Fruit fly (Drosophila melanogaster) whole organism, embryonic: Measurements from ENCODE around the gene CG1440.

Source experiments
- Awh ChIP-seq: fragments of 200-800 bp; sonication (Bioruptor generic); IDR thresholded peaks from 2 replicates; pipeline ENCODE4, ENCODE4 v1.3.6; 2022; ENCODE audit warnings: missing biosample characterization, missing genetic modification characterization
- BEAF-32 ChIP-seq: fragments of 200-800 bp; sonication (Bioruptor generic); optimal IDR thresholded peaks from 3 replicates; lab custom pipeline; 2017; ENCODE audit warnings: missing biosample characterization, missing genetic modification characterization, mild to moderate bottlenecking, moderate library complexity, missing genetic modification reagents
- Bgb ChIP-seq: fragments of 200-800 bp; sonication (Bioruptor generic); IDR thresholded peaks from 2 replicates; pipeline ENCODE4 v1.3.6; 2022; ENCODE audit warnings: missing biosample characterization, missing genetic modification characterization; ENCODE audit not compliant: partially characterized antibody
- CG10267 ChIP-seq: fragments of 200-800 bp; sonication (Bioruptor generic); optimal IDR thresholded peaks from 2 replicates; lab custom pipeline; 2018; ENCODE audit warnings: missing biosample characterization, mild to moderate bottlenecking, missing genetic modification characterization, moderate library complexity
- CG11695 ChIP-seq: fragments of 200-800 bp; sonication (Bioruptor generic); IDR thresholded peaks from 3 replicates; pipeline ENCODE4 v1.3.6; 2022; ENCODE audit warnings: missing biosample characterization, missing genetic modification characterization
- CG12236 ChIP-seq: fragments of 200-800 bp; sonication (Bioruptor generic); optimal IDR thresholded peaks from 2 replicates; lab custom pipeline; 2016; ENCODE audit warnings: missing biosample characterization, missing genetic modification characterization
- CG14441 ChIP-seq: fragments of 200-800 bp; sonication (Bioruptor generic); IDR thresholded peaks from 2 replicates; pipeline ENCODE4 v1.3.6; 2022; ENCODE audit warnings: missing biosample characterization, missing genetic modification characterization
- CG14860 ChIP-seq: fragments of 200-800 bp; sonication (Bioruptor generic); IDR thresholded peaks from 3 replicates; pipeline ENCODE4 v1.3.6; 2022; ENCODE audit warnings: missing biosample characterization, missing genetic modification characterization; ENCODE audit not compliant: partially characterized antibody
- CG14965 ChIP-seq: fragments of 200-800 bp; sonication (Bioruptor generic); optimal IDR thresholded peaks from 2 replicates; lab custom pipeline; 2016; ENCODE audit warnings: missing biosample characterization, missing genetic modification characterization, borderline replicate concordance
- CG16779 ChIP-seq: fragments of 200-800 bp; sonication (Bioruptor generic); IDR thresholded peaks from 2 replicates; pipeline ENCODE4 v1.3.6; 2022; ENCODE audit warnings: missing biosample characterization, missing genetic modification characterization
- CG16863 ChIP-seq: fragments of 200-800 bp; sonication (Bioruptor generic); optimal IDR thresholded peaks from 3 replicates; lab custom pipeline; 2016; ENCODE audit warnings: missing biosample characterization, missing genetic modification characterization
- CG17385 ChIP-seq: fragments of 200-800 bp; sonication (Bioruptor generic); optimal IDR thresholded peaks from 3 replicates; lab custom pipeline; 2018; ENCODE audit warnings: missing biosample characterization, mild to moderate bottlenecking, missing genetic modification characterization
- CG17829 ChIP-seq: fragments of 200-800 bp; optimal IDR thresholded peaks from 2 replicates; lab custom pipeline; 2019; ENCODE audit warnings: missing biosample characterization, mild to moderate bottlenecking, missing genetic modification characterization, moderate library complexity
- CG3281 ChIP-seq: fragments of 200-800 bp; sonication (Bioruptor generic); optimal IDR thresholded peaks from 3 replicates; lab custom pipeline; 2017; ENCODE audit warnings: missing biosample characterization, mild to moderate bottlenecking, missing genetic modification characterization
- CG3847 ChIP-seq: fragments of 200-800 bp; sonication (Bioruptor generic); IDR thresholded peaks from 2 replicates; pipeline ENCODE4 v1.3.6; 2022; ENCODE audit warnings: missing biosample characterization, missing genetic modification characterization
- CG4360 ChIP-seq: fragments of 200-800 bp; sonication (Bioruptor generic); IDR thresholded peaks from 2 replicates; pipeline ENCODE4 v1.3.6; 2022; ENCODE audit warnings: missing biosample characterization, missing genetic modification characterization
- CG5245 ChIP-seq: fragments of 200-800 bp; sonication (Bioruptor generic); optimal IDR thresholded peaks from 3 replicates; lab custom pipeline; 2016; ENCODE audit warnings: missing biosample characterization, missing genetic modification characterization
- CG6654 ChIP-seq: fragments of 200-800 bp; sonication (Bioruptor generic); optimal IDR thresholded peaks from 2 replicates; lab custom pipeline; 2017; ENCODE audit warnings: missing biosample characterization, mild to moderate bottlenecking, missing genetic modification characterization
- CG7839 ChIP-seq: fragments of 200-800 bp; sonication (Bioruptor generic); optimal IDR thresholded peaks from 3 replicates; lab custom pipeline; 2018; ENCODE audit warnings: missing biosample characterization, mild to moderate bottlenecking, missing genetic modification characterization, moderate library complexity
- CG8089 ChIP-seq: fragments of 200-800 bp; sonication (Bioruptor generic); optimal IDR thresholded peaks from 3 replicates; lab custom pipeline; 2016; ENCODE audit warnings: missing biosample characterization, missing genetic modification characterization
- CG8281 ChIP-seq: fragments of 200-800 bp; sonication (Bioruptor generic); optimal IDR thresholded peaks from 2 replicates; lab custom pipeline; 2018; ENCODE audit warnings: missing biosample characterization, mild to moderate bottlenecking, missing genetic modification characterization, moderate library complexity
- CG8359 ChIP-seq: fragments of 200-800 bp; sonication (Bioruptor generic); optimal IDR thresholded peaks from 2 replicates; lab custom pipeline; 2017; ENCODE audit warnings: missing biosample characterization, mild to moderate bottlenecking, missing genetic modification characterization, borderline replicate concordance
- D19A ChIP-seq: fragments of 200-800 bp; optimal IDR thresholded peaks from 3 replicates; lab custom pipeline; 2019; ENCODE audit warnings: missing biosample characterization, mild to moderate bottlenecking, missing genetic modification characterization, moderate library complexity
- Eip74EF ChIP-seq, 2 experiments: fragments of 200-800 bp in 1 of 2; fragments of >200 bp in 1 of 2; sonication (Bioruptor generic) in 1 of 2; optimal IDR thresholded peaks; 2 replicates each; lab custom pipeline; 2017 to 2019; ENCODE audit warnings: missing biosample characterization in 2 of 2, missing genetic modification characterization in 2 of 2, mild to moderate bottlenecking in 1 of 2, moderate library complexity in 1 of 2
- Gug ChIP-seq: fragments of 200-800 bp; sonication (Bioruptor generic); IDR thresholded peaks from 4 replicates; pipeline ENCODE4 v1.3.6; 2022; ENCODE audit warnings: missing biosample characterization, missing genetic modification characterization
- Hr3 ChIP-seq: fragments of 200-800 bp; sonication (Bioruptor generic); optimal IDR thresholded peaks from 3 replicates; lab custom pipeline; 2016; ENCODE audit warnings: missing biosample characterization, missing genetic modification characterization
- Kr ChIP-seq: fragments of 200-800 bp; sonication (Bioruptor generic); optimal IDR thresholded peaks from 2 replicates; lab custom pipeline; 2017; ENCODE audit warnings: missing biosample characterization, mild to moderate bottlenecking, missing genetic modification characterization
- MBD-R2 ChIP-seq: fragments of 200-800 bp; sonication (Bioruptor generic); IDR thresholded peaks from 2 replicates; pipeline ENCODE4 v1.3.6; 2022; ENCODE audit warnings: missing biosample characterization, missing genetic modification characterization
- Nf-YB ChIP-seq: fragments of 200-800 bp; sonication (Bioruptor generic); optimal IDR thresholded peaks from 3 replicates; lab custom pipeline; 2019; ENCODE audit warnings: missing biosample characterization, mild to moderate bottlenecking, missing genetic modification characterization, moderate library complexity
- Oaz ChIP-seq: fragments of 200-800 bp; sonication (Bioruptor generic); IDR thresholded peaks from 2 replicates; pipeline ENCODE4 v1.3.6; 2022; ENCODE audit warnings: missing biosample characterization, missing genetic modification characterization
- Sox102F ChIP-seq: fragments of 200-800 bp; sonication (Bioruptor generic); optimal IDR thresholded peaks from 2 replicates; lab custom pipeline; 2018; ENCODE audit warnings: missing biosample characterization, mild to moderate bottlenecking, missing genetic modification characterization, moderate library complexity
- Stat92E ChIP-seq, 3 experiments: fragments of >200 bp in 2 of 3; fragments of 200-800 bp in 1 of 3; sonication (Bioruptor generic) in 1 of 3; optimal IDR thresholded peaks; 2 replicates each; lab custom pipeline; 2017 to 2019; ENCODE audit warnings: missing biosample characterization in 3 of 3, missing genetic modification characterization in 3 of 3, mild to moderate bottlenecking in 1 of 3, moderate library complexity in 1 of 3
- Xbp1 ChIP-seq: fragments of 200-800 bp; sonication (Bioruptor generic); optimal IDR thresholded peaks from 3 replicates; lab custom pipeline; 2016; ENCODE audit warnings: missing biosample characterization, mild to moderate bottlenecking, missing genetic modification characterization
- ash1 ChIP-seq: fragments of 200-800 bp; sonication (Bioruptor generic); optimal IDR thresholded peaks from 2 replicates; lab custom pipeline; 2018; ENCODE audit warnings: missing biosample characterization, mild to moderate bottlenecking, missing genetic modification characterization
- bigmax ChIP-seq: fragments of 200-800 bp; sonication (Bioruptor generic); optimal IDR thresholded peaks from 2 replicates; lab custom pipeline; 2018; ENCODE audit warnings: missing biosample characterization, mild to moderate bottlenecking, missing genetic modification characterization
- btn ChIP-seq: fragments of 200-800 bp; sonication (Bioruptor generic); optimal IDR thresholded peaks from 2 replicates; lab custom pipeline; 2016; ENCODE audit warnings: missing biosample characterization, missing genetic modification characterization
- ci ChIP-seq: fragments of 200-800 bp; sonication (Bioruptor generic); IDR thresholded peaks from 3 replicates; pipeline ENCODE4 v1.3.6; 2022; ENCODE audit warnings: missing biosample characterization, missing genetic modification characterization
- gcm ChIP-seq: fragments of 200-800 bp; sonication (Bioruptor generic); optimal IDR thresholded peaks from 2 replicates; lab custom pipeline; 2019; ENCODE audit warnings: missing biosample characterization, mild to moderate bottlenecking, missing genetic modification characterization, moderate library complexity
- maf-S ChIP-seq: fragments of 200-800 bp; sonication (Bioruptor generic); optimal IDR thresholded peaks from 2 replicates; lab custom pipeline; 2016; ENCODE audit warnings: missing biosample characterization, missing genetic modification characterization
- nerfin-2 ChIP-seq: fragments of 200-800 bp; sonication (Bioruptor generic); IDR thresholded peaks from 2 replicates; pipeline ENCODE4 v1.3.6; 2022; ENCODE audit warnings: missing biosample characterization, missing genetic modification characterization; ENCODE audit not compliant: partially characterized antibody
- onecut ChIP-seq: fragments of 200-800 bp; sonication (Bioruptor generic); IDR thresholded peaks from 2 replicates; pipeline ENCODE4 v1.3.6; 2022; ENCODE audit warnings: missing biosample characterization, missing genetic modification characterization
- p53 ChIP-seq: fragments of 200-800 bp; sonication (Bioruptor generic); optimal IDR thresholded peaks from 2 replicates; lab custom pipeline; 2016; ENCODE audit warnings: missing biosample characterization, missing genetic modification characterization
- repo ChIP-seq: fragments of 200-800 bp; sonication (Bioruptor generic); optimal IDR thresholded peaks from 2 replicates; lab custom pipeline; 2016; ENCODE audit warnings: missing biosample characterization, missing genetic modification characterization
- ro ChIP-seq: fragments of 200-800 bp; sonication (Bioruptor generic); IDR thresholded peaks from 2 replicates; pipeline ENCODE4 v1.3.6; 2022; ENCODE audit warnings: missing biosample characterization, missing genetic modification characterization
- sc ChIP-seq, 3 experiments: fragments of >200 bp in 2 of 3; fragments of 200-800 bp in 1 of 3; sonication (Bioruptor generic) in 1 of 3; optimal IDR thresholded peaks; 2 replicates in 2 of 3; 3 replicates in 1 of 3; lab custom pipeline; 2017; ENCODE audit warnings: mild to moderate bottlenecking in 1 of 3, missing biosample characterization in 1 of 3, missing genetic modification characterization in 1 of 3, missing genetic modification reagents in 1 of 3
- sens-2 ChIP-seq: fragments of 200-800 bp; sonication (Bioruptor generic); IDR thresholded peaks from 2 replicates; pipeline ENCODE4 v1.3.6; 2022; ENCODE audit warnings: missing biosample characterization, missing genetic modification characterization
- so ChIP-seq: fragments of 200-800 bp; sonication (Bioruptor generic); IDR thresholded peaks from 3 replicates; pipeline ENCODE4 v1.3.6; 2022; ENCODE audit warnings: missing biosample characterization, missing genetic modification characterization
- stc ChIP-seq: fragments of 200-800 bp; sonication (Bioruptor generic); IDR thresholded peaks from 2 replicates; pipeline ENCODE4 v1.3.6; 2022; ENCODE audit warnings: missing biosample characterization, missing genetic modification characterization

CG1440 gene

DNA sequence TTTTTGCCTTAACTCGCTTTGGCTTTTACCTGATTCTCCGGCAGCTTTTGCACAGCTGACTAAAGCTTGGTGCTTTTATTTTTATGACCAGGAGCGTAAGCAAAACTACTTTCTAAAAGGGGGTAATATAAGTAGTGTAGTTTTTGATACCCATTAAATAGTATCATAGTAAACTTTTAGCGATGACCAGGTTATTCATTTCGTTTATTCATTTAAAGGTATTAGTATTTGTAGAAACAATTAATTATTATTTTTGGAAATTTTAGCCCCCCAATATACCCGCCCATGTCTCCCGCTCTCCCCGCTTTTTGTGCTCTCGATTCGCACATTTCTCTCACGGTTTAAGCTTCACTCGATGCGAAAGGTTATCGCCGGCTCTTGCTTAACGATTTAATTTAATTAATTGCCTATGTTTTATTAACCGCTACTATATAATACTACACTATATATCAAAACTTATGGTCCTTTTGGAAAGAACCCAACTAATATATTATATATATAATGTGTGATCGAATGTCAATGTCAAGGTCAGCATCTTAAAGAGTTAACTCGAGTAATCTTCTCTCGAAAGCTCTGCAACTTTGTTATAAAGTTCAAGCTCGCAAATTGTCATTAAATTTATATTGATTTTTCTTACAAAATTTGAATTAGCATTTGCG is 27.6 kb downstream of the CG1440 start, which contains the start of gene Sptr (continued):
- TF ChIP-seq MBD-R2 (GFP tag; lab: Robert Waterston, UW) (peak; percentile 80), Hr3 (GFP tag; lab: Kevin White, UChicago) (peak; percentile 77), CG3847 (GFP tag; lab: Robert Waterston, UW) (peak; percentile 92), CG14965 (GFP tag; lab: Kevin White, UChicago) (no peak), CG8089 (peak; percentile 2), btn (GFP tag; lab: Kevin White, UChicago) (no peak), sc (optimal IDR thresholded peaks at IDR 0.05; lab: Kevin White, UChicago) (no peak), sc (GFP tag; optimal IDR thresholded peaks at IDR 0.05; lab: Kevin White, UChicago) (peak; percentile 28), BEAF-32 (GFP tag; lab: Kevin White, UChicago) (no peak), CG16779 (GFP tag; lab: Robert Waterston, UW) (peak; percentile 74), CG17385 (GFP tag; lab: Kevin White, UChicago) (peak; percentile 84), Sox102F (GFP tag; lab: Kevin White, UChicago) (peak; percentile 86), bigmax (GFP tag; lab: Kevin White, UChicago) (no peak), Kr (GFP tag; lab: Kevin White, UChicago) (no peak), nerfin-2 (GFP tag; lab: Robert Waterston, UW) (no peak), CG17829 (tag; lab: Kevin White, UChicago) (peak; percentile 80), so (GFP tag; lab: Robert Waterston, UW) (peak; percentile 91), Nf-YB (GFP tag; lab: Kevin White, UChicago) (peak; percentile 68), ash1 (GFP tag; lab: Kevin White, UChicago) (peak; percentile 23), CG12236 (GFP tag; lab: Kevin White, UChicago) (no peak), CG8359 (GFP tag; lab: Kevin White, UChicago) (peak; percentile 27), Xbp1 (GFP tag; lab: Kevin White, UChicago) (peak; percentile 88), ci (peak; percentile 88), repo (peak; percentile 59), Awh (GFP tag; lab: Robert Waterston, UW) (peak; percentile 88), stc (GFP tag; lab: Robert Waterston, UW) (peak; percentile 93), CG7839 (tag; lab: Kevin White, UChicago) (peak; percentile 92), CG10267 (tag; lab: Kevin White, UChicago) (peak; percentile 71), CG4360 (GFP tag; lab: Robert Waterston, UW) (peak; percentile 34; the same call in 1 of the 2 replicates), CG14441 (GFP tag; lab: Robert Waterston, UW) (peak; percentile 87), CG14860 (GFP tag; lab: Robert Waterston, UW) (no peak), CG5245 (GFP tag; lab: Kevin White, UChicago) (peak; percentile 62), onecut (peak; percentile 63), Gug (GFP tag; lab: Robert Waterston, UW) (peak; percentile 76; the same call in 3 of the 4 replicates), maf-S (GFP tag; lab: Kevin White, UChicago) (peak; percentile 62), CG6654 (GFP tag; lab: Kevin White, UChicago) (peak; percentile 12), ro (peak; percentile 56), Eip74EF (GFP tag; optimal IDR thresholded peaks at IDR 0.05; lab: Kevin White, UChicago) (peak in 1 of 2 experiments; percentile 82), CG8281 (peak; percentile 54), CG3281 (GFP tag; lab: Kevin White, UChicago) (peak; percentile 94), Oaz (peak; percentile 74), CG16863 (GFP tag; lab: Kevin White, UChicago) (peak; percentile 57), p53 (GFP tag; lab: Kevin White, UChicago) (no peak), CG11695 (peak; percentile 93), gcm (GFP tag; lab: Kevin White, UChicago) (peak; percentile 78), D19A (tag; lab: Kevin White, UChicago) (peak; percentile 79), Bgb (no peak), sens-2 (GFP tag; lab: Robert Waterston, UW) (0 out of 2 replicates have a peak, but pooled peaks have one; percentile 15), Stat92E (GFP tag; optimal IDR thresholded peaks at IDR 0.05; lab: Kevin White, UChicago) (no peak)
